Fruit fly (Drosophila melanogaster) whole organism, prepupa: ENCODE data around the gene DIP-alpha.

Experiments
- Blimp-1 ChIP-seq: fragments of 200-800 bp; sonication (Bioruptor generic); optimal IDR thresholded peaks from 3 replicates; lab custom pipeline; 2017; ENCODE audit warnings: missing biosample characterization, missing genetic modification characterization, mild to moderate bottlenecking, moderate library complexity, missing genetic modification reagents
- CG10631 ChIP-seq: fragments of 200-800 bp; sonication (Bioruptor generic); optimal IDR thresholded peaks from 2 replicates; lab custom pipeline; 2016; ENCODE audit warnings: missing biosample characterization, missing genetic modification characterization
- CG10669 ChIP-seq: fragments of 200-800 bp; sonication (Bioruptor generic); optimal IDR thresholded peaks from 3 replicates; lab custom pipeline; 2018; ENCODE audit warnings: missing biosample characterization, mild to moderate bottlenecking, missing genetic modification characterization, moderate library complexity
- CG11294 ChIP-seq: fragments of 200-800 bp; sonication (Bioruptor generic); IDR thresholded peaks from 2 replicates; pipeline ENCODE4 v1.3.6; 2022; ENCODE audit warnings: missing biosample characterization, missing genetic modification characterization
- CG1621 ChIP-seq: fragments of 200-800 bp; sonication (Bioruptor generic); optimal IDR thresholded peaks from 3 replicates; lab custom pipeline; 2018; ENCODE audit warnings: missing biosample characterization, mild to moderate bottlenecking, missing genetic modification characterization
- CG31627 ChIP-seq: fragments of 200-800 bp; sonication (Bioruptor generic); optimal IDR thresholded peaks from 3 replicates; lab custom pipeline; 2016; ENCODE audit warnings: missing biosample characterization, missing genetic modification characterization
- CG32006 ChIP-seq: fragments of 200-800 bp; sonication (Bioruptor generic); optimal IDR thresholded peaks from 3 replicates; lab custom pipeline; 2017; ENCODE audit warnings: missing biosample characterization, mild to moderate bottlenecking, missing genetic modification characterization
- CG3919 ChIP-seq: fragments of 200-800 bp; sonication (Bioruptor generic); optimal IDR thresholded peaks from 3 replicates; lab custom pipeline; 2016; ENCODE audit warnings: missing biosample characterization, missing genetic modification characterization
- CG4318 ChIP-seq: fragments of 200-800 bp; sonication (Bioruptor generic); optimal IDR thresholded peaks from 3 replicates; lab custom pipeline; 2017; ENCODE audit warnings: missing biosample characterization, mild to moderate bottlenecking, missing genetic modification characterization
- CG6163 ChIP-seq: fragments of 200-800 bp; sonication (Bioruptor generic); IDR thresholded peaks from 3 replicates; pipeline ENCODE4 v1.3.6; 2022; ENCODE audit warnings: missing biosample characterization, missing genetic modification characterization
- CG6792 ChIP-seq: fragments of 200-800 bp; sonication (Bioruptor generic); optimal IDR thresholded peaks from 3 replicates; lab custom pipeline; 2016; ENCODE audit warnings: missing biosample characterization, missing genetic modification characterization
- CG6808 ChIP-seq: fragments of 200-800 bp; sonication (Bioruptor generic); optimal IDR thresholded peaks from 3 replicates; lab custom pipeline; 2017; ENCODE audit warnings: missing biosample characterization, missing genetic modification characterization, mild to moderate bottlenecking, moderate library complexity, missing genetic modification reagents
- CG6854 ChIP-seq: fragments of 200-800 bp; sonication (Bioruptor generic); optimal IDR thresholded peaks from 2 replicates; lab custom pipeline; 2017; ENCODE audit warnings: missing biosample characterization, mild to moderate bottlenecking, missing genetic modification characterization
- CG8119 ChIP-seq: fragments of 200-800 bp; sonication (Bioruptor generic); IDR thresholded peaks from 3 replicates; pipeline ENCODE4 v1.3.6; 2022; ENCODE audit warnings: missing biosample characterization, missing genetic modification characterization
- CG8319 ChIP-seq: fragments of 200-800 bp; sonication (Bioruptor generic); optimal IDR thresholded peaks from 3 replicates; lab custom pipeline; 2016; ENCODE audit warnings: missing biosample characterization, missing genetic modification characterization
- CG8632 ChIP-seq: fragments of 200-800 bp; sonication (Bioruptor generic); optimal IDR thresholded peaks from 3 replicates; lab custom pipeline; 2016; ENCODE audit warnings: missing biosample characterization, missing genetic modification characterization
- CG9139 ChIP-seq: fragments of 200-800 bp; sonication (Bioruptor generic); optimal IDR thresholded peaks from 3 replicates; lab custom pipeline; 2017; ENCODE audit warnings: missing biosample characterization, mild to moderate bottlenecking, missing genetic modification characterization
- Eip75B ChIP-seq: fragments of 200-800 bp; sonication (Bioruptor generic); optimal IDR thresholded peaks from 3 replicates; lab custom pipeline; 2016; ENCODE audit warnings: missing biosample characterization, missing genetic modification characterization
- Eip78C ChIP-seq: fragments of 200-800 bp; sonication (Bioruptor generic); peaks from one replicate; lab custom pipeline; 2016; ENCODE audit warnings: missing biosample characterization, missing genetic modification characterization
- Eip93F ChIP-seq: fragments of 200-800 bp; sonication (Bioruptor generic); optimal IDR thresholded peaks from 2 replicates; lab custom pipeline; 2016; ENCODE audit warnings: missing biosample characterization, mild to moderate bottlenecking, missing genetic modification characterization
- Ets21C ChIP-seq: fragments of 200-800 bp; sonication (Bioruptor generic); optimal IDR thresholded peaks from 3 replicates; lab custom pipeline; 2016; ENCODE audit warnings: missing biosample characterization, missing genetic modification characterization
- Ets96B ChIP-seq: fragments of 200-800 bp; optimal IDR thresholded peaks from 2 replicates; lab custom pipeline; 2019; ENCODE audit warnings: missing biosample characterization, mild to moderate bottlenecking, missing genetic modification characterization, moderate library complexity
- Hr39 ChIP-seq: fragments of 200-800 bp; sonication (Bioruptor generic); optimal IDR thresholded peaks from 2 replicates; lab custom pipeline; 2016; ENCODE audit warnings: missing biosample characterization, missing genetic modification characterization
- Hr4 ChIP-seq: fragments of 200-800 bp; sonication (Bioruptor generic); optimal IDR thresholded peaks from 3 replicates; lab custom pipeline; 2016; ENCODE audit warnings: missing biosample characterization, missing genetic modification characterization
- Lpt ChIP-seq: fragments of 200-800 bp; sonication (Bioruptor generic); optimal IDR thresholded peaks from 3 replicates; lab custom pipeline; 2016; ENCODE audit warnings: missing biosample characterization, missing genetic modification characterization
- Met ChIP-seq: fragments of 200-800 bp; sonication (Bioruptor generic); optimal IDR thresholded peaks from 3 replicates; lab custom pipeline; 2016; ENCODE audit warnings: missing biosample characterization, missing genetic modification characterization
- Smox ChIP-seq: fragments of 200-800 bp; sonication (Bioruptor generic); optimal IDR thresholded peaks from 3 replicates; lab custom pipeline; 2016; ENCODE audit warnings: missing biosample characterization, missing genetic modification characterization
- Sox14 ChIP-seq: fragments of 200-800 bp; sonication (Bioruptor generic); optimal IDR thresholded peaks from 3 replicates; lab custom pipeline; 2016; ENCODE audit warnings: missing biosample characterization, missing genetic modification characterization
- achi ChIP-seq: fragments of 200-800 bp; sonication (Bioruptor generic); optimal IDR thresholded peaks from 3 replicates; lab custom pipeline; 2016; ENCODE audit warnings: missing biosample characterization, missing genetic modification characterization
- dsx ChIP-seq: fragments of 200-800 bp; optimal IDR thresholded peaks from 3 replicates; lab custom pipeline; 2019; ENCODE audit warnings: missing biosample characterization, mild to moderate bottlenecking, missing genetic modification characterization, moderate library complexity; ENCODE audit not compliant: poor library complexity, severe bottlenecking
- eg ChIP-seq: fragments of 200-800 bp; sonication (Bioruptor generic); IDR thresholded peaks from 3 replicates; pipeline ENCODE4 v1.3.6; 2022; ENCODE audit warnings: missing biosample characterization, missing genetic modification characterization
- esn ChIP-seq: fragments of 200-800 bp; sonication (Bioruptor generic); optimal IDR thresholded peaks from 2 replicates; lab custom pipeline; 2016; ENCODE audit warnings: missing biosample characterization, mild to moderate bottlenecking, missing genetic modification characterization, moderate library complexity
- fd59A ChIP-seq: fragments of 200-800 bp; sonication (Bioruptor generic); optimal IDR thresholded peaks from 2 replicates; lab custom pipeline; 2017; ENCODE audit warnings: missing biosample characterization, mild to moderate bottlenecking, missing genetic modification characterization, missing genetic modification reagents
- fd85E ChIP-seq: fragments of 200-800 bp; sonication (Bioruptor generic); optimal IDR thresholded peaks from 3 replicates; lab custom pipeline; 2016; ENCODE audit warnings: missing biosample characterization, missing genetic modification characterization
- fkh ChIP-seq: fragments of 200-800 bp; sonication (Bioruptor generic); optimal IDR thresholded peaks from 3 replicates; lab custom pipeline; 2017; ENCODE audit warnings: missing biosample characterization, mild to moderate bottlenecking, missing genetic modification characterization, moderate library complexity
- lz ChIP-seq: fragments of 200-800 bp; sonication (Bioruptor generic); optimal IDR thresholded peaks from 3 replicates; lab custom pipeline; 2016; ENCODE audit warnings: missing biosample characterization, missing genetic modification characterization
- net ChIP-seq: fragments of 200-800 bp; sonication (Bioruptor generic); optimal IDR thresholded peaks from 3 replicates; lab custom pipeline; 2016; ENCODE audit warnings: missing biosample characterization, missing genetic modification characterization
- pdm3 ChIP-seq: fragments of 200-800 bp; sonication (Bioruptor generic); optimal IDR thresholded peaks from 3 replicates; lab custom pipeline; 2016; ENCODE audit warnings: missing biosample characterization, missing genetic modification characterization
- salr ChIP-seq, 2 experiments: fragments of 200-800 bp; sonication (Bioruptor generic); optimal IDR thresholded peaks; 3 replicates each; lab custom pipeline; 2016 to 2018; ENCODE audit warnings: missing biosample characterization in 2 of 2, missing genetic modification characterization in 2 of 2, mild to moderate bottlenecking in 1 of 2
- spab ChIP-seq: fragments of 200-800 bp; sonication (Bioruptor generic); optimal IDR thresholded peaks from 2 replicates; lab custom pipeline; 2017; ENCODE audit warnings: missing biosample characterization, mild to moderate bottlenecking, missing genetic modification characterization, missing genetic modification reagents
- svp ChIP-seq: fragments of 200-800 bp; sonication (Bioruptor generic); peaks from one replicate; lab custom pipeline; 2016; ENCODE audit warnings: missing biosample characterization, missing genetic modification characterization
- topi ChIP-seq: fragments of 200-800 bp; sonication (Bioruptor generic); optimal IDR thresholded peaks from 3 replicates; lab custom pipeline; 2016; ENCODE audit warnings: missing biosample characterization, missing genetic modification characterization
- vri ChIP-seq: fragments of 200-800 bp; sonication (Bioruptor generic); optimal IDR thresholded peaks from 3 replicates; lab custom pipeline; 2016; ENCODE audit warnings: missing biosample characterization, mild to moderate bottlenecking, missing genetic modification characterization

The DIP-alpha gene

DNA sequence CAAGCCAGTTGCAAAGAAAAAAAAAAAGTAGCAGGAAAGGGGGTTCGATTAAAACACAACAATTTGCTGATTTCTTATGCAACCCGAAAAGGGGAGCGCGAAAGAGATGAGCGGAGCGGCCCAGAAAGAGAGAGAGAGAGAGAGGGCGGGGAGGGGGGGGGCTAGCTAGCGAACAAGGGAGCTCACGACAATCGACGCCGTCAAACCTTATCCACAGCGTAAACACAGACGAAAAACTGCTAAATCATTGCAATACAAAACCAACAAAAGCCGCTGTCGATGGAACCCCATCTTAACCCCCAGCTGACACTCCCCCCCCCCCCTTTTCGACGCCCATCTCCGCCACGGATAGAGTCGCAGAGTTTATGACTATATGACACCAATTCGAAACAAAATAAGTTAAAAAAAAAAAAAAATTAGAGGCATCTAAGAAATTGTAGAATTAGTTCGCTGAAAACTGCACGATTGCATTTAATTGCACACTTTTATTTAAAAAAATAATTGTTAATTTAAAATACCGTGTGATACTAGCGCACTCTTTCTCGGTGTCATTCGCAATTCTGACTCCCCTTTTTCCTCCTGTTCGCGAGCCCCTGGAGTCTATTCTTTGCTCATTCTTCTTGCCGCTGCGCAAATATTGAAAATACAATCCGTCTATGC is 16.1 kb downstream of the DIP-alpha start (continued):
- TF ChIP-seq CG6792, result peak; percentile 1
- TF ChIP-seq Ets21C (GFP tag; lab: Kevin White, UChicago), result no peak
- TF ChIP-seq CG11294 (GFP tag; lab: Robert Waterston, UW), result no peak
- peak; percentile 66; the same call in 2 of the 3 replicates for TF ChIP-seq CG6163 (GFP tag; lab: Robert Waterston, UW)
- TF ChIP-seq vri (GFP tag; lab: Kevin White, UChicago), result no peak
- peak; percentile 30 for TF ChIP-seq CG10631 (GFP tag; lab: Kevin White, UChicago)
- TF ChIP-seq Hr4 (GFP tag; lab: Kevin White, UChicago), result peak; percentile 42
- no peak for TF ChIP-seq Met
- TF ChIP-seq CG31627 (GFP tag; lab: Kevin White, UChicago), result no peak
- TF ChIP-seq CG8319, result no peak
- TF ChIP-seq Ets96B (tag; lab: Kevin White, UChicago), result peak; percentile 58
- TF ChIP-seq fd85E (GFP tag; lab: Kevin White, UChicago), result no peak
- no peak for TF ChIP-seq Eip93F (GFP tag; lab: Kevin White, UChicago)
- TF ChIP-seq fd59A (GFP tag; lab: Kevin White, UChicago), result peak; percentile 15
- TF ChIP-seq salr (GFP tag; optimal IDR thresholded peaks at IDR 0.05; lab: Kevin White, UChicago), result no peak
- no peak for TF ChIP-seq Smox (GFP tag; lab: Kevin White, UChicago)
- TF ChIP-seq pdm3 (GFP tag; lab: Kevin White, UChicago), result no peak
- no peak for TF ChIP-seq CG6854 (GFP tag; lab: Kevin White, UChicago)
- TF ChIP-seq Eip78C (GFP tag; lab: Kevin White, UChicago), result peak; percentile 66
- no peak for TF ChIP-seq Blimp-1
- TF ChIP-seq Hr39 (GFP tag; lab: Kevin White, UChicago), result no peak
- peak; percentile 6 for TF ChIP-seq spab (GFP tag; lab: Kevin White, UChicago)
- TF ChIP-seq CG9139, result no peak
- peak; percentile 37 for TF ChIP-seq dsx (GFP tag; lab: Kevin White, UChicago)
- no peak for TF ChIP-seq Lpt (GFP tag; lab: Kevin White, UChicago)
- no peak for TF ChIP-seq CG1621
- no peak for TF ChIP-seq Eip75B (GFP tag; lab: Kevin White, UChicago)
- no peak for TF ChIP-seq net (GFP tag; lab: Kevin White, UChicago)
- peak; percentile 36 for TF ChIP-seq CG10669
- TF ChIP-seq eg, result peak; percentile 54; the same call in 1 of the 3 replicates
- no peak for TF ChIP-seq achi (GFP tag; lab: Kevin White, UChicago)
- peak; percentile 21 for TF ChIP-seq CG3919 (GFP tag; lab: Kevin White, UChicago)

DNA sequence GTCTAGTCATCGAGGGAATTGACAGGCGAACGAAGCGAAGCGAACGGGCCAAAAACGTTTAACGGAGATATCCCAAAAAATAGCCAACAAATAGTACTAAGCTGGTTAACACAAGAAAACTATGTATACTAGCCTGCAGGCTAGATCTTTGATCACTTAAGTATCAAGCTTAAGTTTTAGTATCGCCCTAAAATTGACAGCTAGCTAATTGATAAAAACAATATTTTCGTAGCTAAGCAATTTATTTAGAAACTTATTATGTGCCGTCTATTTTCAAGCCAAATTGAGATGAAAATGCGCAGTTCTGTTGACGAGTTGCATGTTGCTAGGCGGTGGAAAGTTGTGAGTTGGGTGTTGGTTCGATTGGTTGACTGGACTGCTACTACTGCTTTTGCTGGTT is 22.2 kb downstream of the DIP-alpha start:
- TF ChIP-seq CG8319, result no peak
- peak; percentile 20 for TF ChIP-seq CG32006 (GFP tag; lab: Kevin White, UChicago)
- TF ChIP-seq vri (GFP tag; lab: Kevin White, UChicago), result no peak

- no peak for TF ChIP-seq CG6808 (GFP tag; lab: Kevin White, UChicago)
- peak; percentile 54 for TF ChIP-seq Eip78C (GFP tag; lab: Kevin White, UChicago)
- TF ChIP-seq CG8632 (GFP tag; lab: Kevin White, UChicago), result no peak
- no peak for TF ChIP-seq Sox14 (GFP tag; lab: Kevin White, UChicago)
- peak; percentile 25 for TF ChIP-seq CG32006 (GFP tag; lab: Kevin White, UChicago)
- TF ChIP-seq CG4318, result peak; percentile 9
- TF ChIP-seq CG10669, result no peak
- TF ChIP-seq esn, result no peak
- TF ChIP-seq fkh (GFP tag; lab: Kevin White, UChicago), result no peak
- TF ChIP-seq CG8119 (GFP tag; lab: Robert Waterston, UW), result peak; percentile 25; the same call in 1 of the 3 replicates
- TF ChIP-seq CG1621, result no peak
- no peak for TF ChIP-seq CG6854 (GFP tag; lab: Kevin White, UChicago)
- TF ChIP-seq CG8319, result no peak
- TF ChIP-seq pdm3 (GFP tag; lab: Kevin White, UChicago), result peak; percentile 4
- no peak for TF ChIP-seq net (GFP tag; lab: Kevin White, UChicago)
- TF ChIP-seq Eip75B (GFP tag; lab: Kevin White, UChicago), result no peak
- no peak for TF ChIP-seq lz (GFP tag; lab: Kevin White, UChicago)
- no peak for TF ChIP-seq topi (GFP tag; lab: Kevin White, UChicago)
- peak; percentile 41 for TF ChIP-seq svp (GFP tag; lab: Kevin White, UChicago)
- TF ChIP-seq, all 60 proteins: peak for 6
These were observed 22.9 kb downstream of the DIP-alpha start for dm6 chrX:3548568-3548967.
